Worm (Caenorhabditis elegans) whole organism, young adult: Measurements from ENCODE around the gene K08E3.2.

Experiments used
- C06A6.2 ChIP-seq: fragments of 200-800 bp; sonication (Bioruptor generic); conservative IDR thresholded peaks from 2 replicates; pipeline ENCODE4 v1.3.6; 2022; ENCODE audit warnings: missing genetic modification characterization, missing compliant biosample characterization
- F23B12.7 ChIP-seq: sonication (generic microtip); optimal IDR thresholded peaks from 2 replicates; lab custom pipeline; 2017; ENCODE audit warnings: missing genetic modification characterization, mild to moderate bottlenecking, missing compliant biosample characterization, antibody characterized with exemption, moderate library complexity; ENCODE audit not compliant: insufficient read depth
- F39B2.1 ChIP-seq: fragments of 200-800 bp; sonication (Bioruptor generic); IDR thresholded peaks from 2 replicates; pipeline ENCODE4 v1.3.6; 2022; ENCODE audit warnings: missing genetic modification reagents, missing genetic modification characterization, missing compliant biosample characterization
- F57C9.4 ChIP-seq: sonication (generic microtip); optimal IDR thresholded peaks from 2 replicates; lab custom pipeline; 2017; ENCODE audit warnings: mild to moderate bottlenecking, missing genetic modification characterization, missing compliant biosample characterization
- K12H6.12 ChIP-seq: fragments of 200-800 bp; sonication (Bioruptor generic); optimal IDR thresholded peaks from 2 replicates; lab custom pipeline; 2018; ENCODE audit warnings: mild to moderate bottlenecking, missing genetic modification characterization, missing compliant biosample characterization
- Y53G8AR.9 ChIP-seq: fragments of 200-800 bp; sonication (Bioruptor generic); conservative IDR thresholded peaks from 2 replicates; pipeline ENCODE4 v1.3.6; 2022; ENCODE audit warnings: missing genetic modification reagents, missing genetic modification characterization, missing compliant biosample characterization
- Y79H2A.3 ChIP-seq: fragments of 200-800 bp; sonication (Bioruptor generic); conservative IDR thresholded peaks from 2 replicates; pipeline ENCODE4 v1.3.6; 2022; ENCODE audit warnings: missing genetic modification reagents, missing genetic modification characterization, missing compliant biosample characterization
- attf-6 ChIP-seq: fragments of 200-800 bp; sonication (Bioruptor generic); IDR thresholded peaks from 2 replicates; pipeline ENCODE4 v1.3.6; 2022; ENCODE audit warnings: missing genetic modification reagents, missing genetic modification characterization, missing compliant biosample characterization
- bed-2 ChIP-seq: fragments of 200-800 bp; sonication (Bioruptor generic); IDR thresholded peaks from 2 replicates; pipeline ENCODE4 v1.3.6; 2022; ENCODE audit warnings: missing genetic modification reagents, missing genetic modification characterization, missing compliant biosample characterization
- cebp-2 ChIP-seq: fragments of 200-800 bp; sonication (Bioruptor generic); IDR thresholded peaks from 2 replicates; pipeline ENCODE4 v1.3.6; 2022; ENCODE audit warnings: missing genetic modification characterization, missing compliant biosample characterization
- ceh-27 ChIP-seq: fragments of 200-800 bp; sonication (Bioruptor generic); optimal IDR thresholded peaks from 2 replicates; lab custom pipeline; 2018; ENCODE audit warnings: mild to moderate bottlenecking, missing genetic modification characterization, moderate library complexity, missing compliant biosample characterization
- die-1 ChIP-seq: sonication (generic microtip); optimal IDR thresholded peaks from 2 replicates; lab custom pipeline; 2016; ENCODE audit warnings: missing genotype, mild to moderate bottlenecking, missing genetic modification characterization, missing compliant biosample characterization
- dox-1 ChIP-seq: fragments of 200-800 bp; sonication (Bioruptor generic); IDR thresholded peaks from 2 replicates; pipeline ENCODE4 v1.3.6; 2022; ENCODE audit warnings: missing genetic modification reagents, missing genetic modification characterization, missing compliant biosample characterization
- dpl-1 ChIP-seq: fragments of 150-350 bp; optimal IDR thresholded peaks from 2 replicates; lab custom pipeline; 2014; ENCODE audit warnings: missing biosample characterization, missing genetic modification reagents, missing genetic modification characterization
- egl-44 ChIP-seq: fragments of 200-800 bp; sonication (Bioruptor generic); IDR thresholded peaks from 2 replicates; pipeline ENCODE4 v1.3.6; 2022; ENCODE audit warnings: missing genetic modification reagents, missing genetic modification characterization, missing compliant biosample characterization
- egrh-3 ChIP-seq: fragments of 200-800 bp; sonication (Bioruptor generic); IDR thresholded peaks from 2 replicates; pipeline ENCODE4 v1.3.6; 2022; ENCODE audit warnings: missing genetic modification reagents, missing genetic modification characterization, missing compliant biosample characterization
- ekl-4 ChIP-seq: fragments of 200-800 bp; sonication (Bioruptor generic); IDR thresholded peaks from 2 replicates; pipeline ENCODE4 v1.3.6; 2022; ENCODE audit warnings: missing genetic modification reagents, missing genetic modification characterization, missing compliant biosample characterization
- him-1 ChIP-seq: sonication (generic microtip); optimal IDR thresholded peaks from 2 replicates; lab custom pipeline; 2016; ENCODE audit warnings: missing genotype, missing genetic modification reagents, missing genetic modification characterization, missing compliant biosample characterization
- hmg-1.2 ChIP-seq: fragments of 200-800 bp; sonication (Bioruptor generic); IDR thresholded peaks from 2 replicates; pipeline ENCODE4 v1.3.6; 2022; ENCODE audit warnings: missing genetic modification reagents, missing genetic modification characterization, missing compliant biosample characterization
- hmg-20 ChIP-seq: fragments of 200-800 bp; sonication (Bioruptor generic); IDR thresholded peaks from 2 replicates; pipeline ENCODE4 v1.3.6; 2022; ENCODE audit warnings: missing genetic modification reagents, missing genetic modification characterization, missing compliant biosample characterization
- hsf-1 ChIP-seq: fragments of 200-800 bp; sonication (Bioruptor generic); IDR thresholded peaks from 2 replicates; pipeline ENCODE4 v1.3.6; 2022; ENCODE audit warnings: missing genetic modification reagents, missing genetic modification characterization, missing compliant biosample characterization
- lag-1 ChIP-seq: fragments of 200-800 bp; sonication (Bioruptor generic); IDR thresholded peaks from 2 replicates; pipeline ENCODE4 v1.3.6; 2022; ENCODE audit warnings: missing genetic modification reagents, missing genetic modification characterization, missing compliant biosample characterization
- lin-26 ChIP-seq: fragments of 200-800 bp; sonication (Bioruptor generic); IDR thresholded peaks from 2 replicates; pipeline ENCODE4 v1.3.6; 2022; ENCODE audit warnings: missing genetic modification reagents, missing genetic modification characterization, missing compliant biosample characterization
- lir-1 ChIP-seq: fragments of 200-800 bp; sonication (Bioruptor generic); conservative IDR thresholded peaks from 2 replicates; pipeline ENCODE4 v1.3.6; 2022; ENCODE audit warnings: missing genetic modification reagents, missing genetic modification characterization, missing compliant biosample characterization
- lsl-1 ChIP-seq: fragments of 200-800 bp; sonication (Bioruptor generic); optimal IDR thresholded peaks from 2 replicates; lab custom pipeline; 2018; ENCODE audit warnings: mild to moderate bottlenecking, missing genetic modification characterization, moderate library complexity, missing compliant biosample characterization
- madf-3 ChIP-seq: fragments of 200-800 bp; sonication (Bioruptor generic); IDR thresholded peaks from 2 replicates; pipeline ENCODE4 v1.3.6; 2022; ENCODE audit warnings: missing genetic modification reagents, missing genetic modification characterization, missing compliant biosample characterization
- mel-28 ChIP-seq: sonication (generic microtip); optimal IDR thresholded peaks from 2 replicates; lab custom pipeline; 2016; ENCODE audit warnings: borderline replicate concordance, mild to moderate bottlenecking, missing genetic modification characterization, missing compliant biosample characterization
- nfya-1 ChIP-seq: sonication (generic microtip); optimal IDR thresholded peaks from 2 replicates; lab custom pipeline; 2017; ENCODE audit warnings: antibody characterized with exemption, missing compliant biosample characterization, missing genetic modification characterization, borderline replicate concordance; ENCODE audit not compliant: insufficient read depth
- nhr-179 ChIP-seq: sonication (generic microtip); optimal IDR thresholded peaks from 2 replicates; lab custom pipeline; 2016; ENCODE audit warnings: mild to moderate bottlenecking, missing genetic modification characterization, missing compliant biosample characterization
- nhr-27 ChIP-seq: fragments of 200-800 bp; sonication (Bioruptor generic); optimal IDR thresholded peaks from 2 replicates; lab custom pipeline; 2018; ENCODE audit warnings: mild to moderate bottlenecking, missing genetic modification characterization, moderate library complexity, missing compliant biosample characterization
- nhr-80 ChIP-seq: sonication (generic microtip); optimal IDR thresholded peaks from 2 replicates; lab custom pipeline; 2016; ENCODE audit warnings: missing genetic modification characterization, missing compliant biosample characterization
- pbrm-1 ChIP-seq: fragments of 200-800 bp; sonication (Bioruptor generic); IDR thresholded peaks from 2 replicates; pipeline ENCODE4 v1.3.6; 2022; ENCODE audit warnings: missing genetic modification reagents, missing genetic modification characterization, missing compliant biosample characterization
- rcor-1 ChIP-seq: fragments of 200-800 bp; sonication (Bioruptor generic); IDR thresholded peaks from 2 replicates; pipeline ENCODE4 v1.3.6; 2022; ENCODE audit warnings: missing genetic modification reagents, missing genetic modification characterization, missing compliant biosample characterization
- snpc-1.1 ChIP-seq: sonication (generic microtip); optimal IDR thresholded peaks from 2 replicates; lab custom pipeline; 2017; ENCODE audit warnings: missing genetic modification characterization, mild to moderate bottlenecking, missing compliant biosample characterization, antibody characterized with exemption, moderate library complexity, missing genotype, missing genetic modification reagents; ENCODE audit not compliant: insufficient read depth
- somi-1 ChIP-seq: fragments of 200-800 bp; sonication (Bioruptor generic); optimal IDR thresholded peaks from 2 replicates; lab custom pipeline; 2018; ENCODE audit warnings: mild to moderate bottlenecking, missing genetic modification characterization, missing compliant biosample characterization
- sptf-2 ChIP-seq: fragments of 200-800 bp; sonication (Bioruptor generic); optimal IDR thresholded peaks from 2 replicates; lab custom pipeline; 2018; ENCODE audit warnings: mild to moderate bottlenecking, missing genetic modification characterization, missing compliant biosample characterization
- unc-62 ChIP-seq: fragments of 150-350 bp; optimal IDR thresholded peaks from 2 replicates; lab custom pipeline; 2014; ENCODE audit warnings: missing biosample characterization, missing genetic modification reagents, missing genetic modification characterization
- xnd-1 ChIP-seq: sonication (generic microtip); optimal IDR thresholded peaks from 2 replicates; lab custom pipeline; 2016; ENCODE audit warnings: missing genotype, missing genetic modification reagents, missing genetic modification characterization, missing compliant biosample characterization
- zfh-2 ChIP-seq: fragments of 200-800 bp; sonication (Bioruptor generic); conservative IDR thresholded peaks from 2 replicates; pipeline ENCODE4 v1.3.6; 2022; ENCODE audit warnings: missing genetic modification reagents, missing genetic modification characterization, missing compliant biosample characterization
- ztf-25 ChIP-seq: fragments of 200-800 bp; sonication (Bioruptor generic); IDR thresholded peaks from 2 replicates; pipeline ENCODE4 v1.3.6; 2022; ENCODE audit warnings: missing genetic modification reagents, missing genetic modification characterization, missing compliant biosample characterization

The K08E3.2 gene

DNA sequence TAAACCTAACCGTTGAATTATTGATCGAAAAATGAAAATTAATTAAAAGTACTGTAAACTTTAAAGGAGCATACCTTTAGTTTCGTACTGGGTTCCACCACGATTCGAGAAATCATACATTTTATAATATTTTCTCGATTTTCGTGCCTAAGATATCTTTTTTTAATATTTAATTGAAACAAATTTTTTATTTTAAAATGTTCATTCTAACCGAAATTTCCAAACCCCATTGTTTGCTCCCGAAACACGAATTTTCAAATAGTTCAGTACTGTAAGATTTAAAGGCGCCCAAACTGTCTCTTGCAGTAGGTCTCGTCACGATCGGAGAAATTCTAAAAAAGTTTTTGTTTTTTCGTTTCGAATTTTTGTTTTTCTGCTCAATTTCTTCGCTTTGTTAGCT, 33.5 kb downstream of the K08E3.2 start (continued):
- TF ChIP-seq C06A6.2 (GFP tag; lab: Robert Waterston, UW), result no peak
- no peak for TF ChIP-seq nhr-179
- TF ChIP-seq bed-2 (GFP tag; lab: Robert Waterston, UW), result no peak
- no peak for TF ChIP-seq K12H6.12 (tag; lab: Kevin White, UChicago)
- no peak for TF ChIP-seq snpc-1.1 (tag; lab: Kevin White, UChicago)
- TF ChIP-seq somi-1 (GFP tag; lab: Kevin White, UChicago), result no peak
- no peak for TF ChIP-seq unc-62
- TF ChIP-seq rcor-1 (GFP tag; lab: Robert Waterston, UW), result no peak
- no peak for TF ChIP-seq hsf-1
- TF ChIP-seq ceh-27 (GFP tag; lab: Kevin White, UChicago), result no peak
- no peak for TF ChIP-seq die-1 (tag; lab: Kevin White, UChicago)
- no peak for TF ChIP-seq lir-1 (GFP tag; lab: Robert Waterston, UW)
- TF ChIP-seq Y79H2A.3 (GFP tag; lab: Robert Waterston, UW), result no peak
- no peak for TF ChIP-seq F23B12.7 (tag; lab: Kevin White, UChicago)
- TF ChIP-seq egl-44, result no peak
- TF ChIP-seq lsl-1 (GFP tag; lab: Kevin White, UChicago), result peak; percentile 95
- no peak for TF ChIP-seq lin-26 (GFP tag; lab: Robert Waterston, UW)
- TF ChIP-seq ekl-4 (GFP tag; lab: Robert Waterston, UW), result no peak
- no peak for TF ChIP-seq hmg-20 (GFP tag; lab: Robert Waterston, UW)
- TF ChIP-seq nhr-27, result no peak
- no peak for TF ChIP-seq F39B2.1 (GFP tag; lab: Robert Waterston, UW)

DNA sequence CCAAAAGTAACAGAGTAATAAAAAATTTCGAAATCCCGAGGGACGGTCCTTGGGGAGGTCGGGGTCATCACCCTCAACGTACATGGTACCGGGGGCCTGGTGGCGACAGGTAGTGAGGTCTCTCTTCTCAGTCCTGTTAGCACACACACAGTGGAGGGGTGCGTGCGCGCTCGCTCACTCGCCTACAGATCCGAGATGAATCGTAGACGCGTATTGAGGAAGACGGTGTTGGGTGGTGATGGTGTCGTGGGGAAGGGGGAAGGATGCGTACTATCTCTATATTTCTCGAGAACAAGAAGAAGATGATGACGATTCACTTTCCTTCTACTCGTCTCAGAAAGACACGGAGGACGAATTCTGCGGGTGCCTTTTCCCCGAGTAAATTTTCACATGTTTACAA, 34.7 kb downstream of the K08E3.2 start:
- TF ChIP-seq zfh-2 (GFP tag; lab: Robert Waterston, UW) (peak; percentile 65), F57C9.4 (no peak)

DNA sequence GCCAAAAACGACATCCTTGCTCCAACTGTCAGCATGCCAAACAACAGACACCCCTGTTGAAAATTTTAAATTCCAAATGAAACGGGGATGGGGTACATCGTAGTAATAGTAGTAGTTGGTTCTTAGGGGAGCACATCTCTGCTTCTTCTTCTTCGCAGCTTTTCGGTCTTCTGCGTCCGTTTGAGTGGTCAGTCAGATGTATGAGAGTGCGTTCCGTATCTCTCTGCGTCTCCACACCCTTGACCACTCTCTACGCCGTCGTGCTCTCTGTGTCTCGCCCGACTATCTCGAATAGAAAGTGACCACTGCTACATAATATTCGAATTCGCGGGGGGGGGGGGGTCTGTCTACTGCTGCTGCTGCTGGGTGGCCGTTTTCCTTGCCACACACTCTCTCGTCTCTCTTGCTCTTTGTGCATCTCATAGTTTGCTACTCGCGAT, 35.6 kb downstream of the K08E3.2 start:
- TF ChIP-seq egrh-3 (GFP tag; lab: Robert Waterston, UW) (0 out of 2 replicates have a peak, but pooled peaks have one; percentile 19), cebp-2 (GFP tag; lab: Robert Waterston, UW) (no peak), madf-3 (GFP tag; lab: Robert Waterston, UW) (no peak), nhr-80 (tag; lab: Kevin White, UChicago) (peak; percentile 20), dox-1 (GFP tag; lab: Robert Waterston, UW) (0 out of 2 replicates have a peak, but pooled peaks have one; percentile 39), hmg-1.2 (GFP tag; lab: Robert Waterston, UW) (peak; percentile 84), F39B2.1 (GFP tag; lab: Robert Waterston, UW) (no peak), C06A6.2 (GFP tag; lab: Robert Waterston, UW) (no peak), zfh-2 (GFP tag; lab: Robert Waterston, UW) (peak; percentile 91), pbrm-1 (0 out of 2 replicates have a peak, but pooled peaks have one; percentile 28)

DNA sequence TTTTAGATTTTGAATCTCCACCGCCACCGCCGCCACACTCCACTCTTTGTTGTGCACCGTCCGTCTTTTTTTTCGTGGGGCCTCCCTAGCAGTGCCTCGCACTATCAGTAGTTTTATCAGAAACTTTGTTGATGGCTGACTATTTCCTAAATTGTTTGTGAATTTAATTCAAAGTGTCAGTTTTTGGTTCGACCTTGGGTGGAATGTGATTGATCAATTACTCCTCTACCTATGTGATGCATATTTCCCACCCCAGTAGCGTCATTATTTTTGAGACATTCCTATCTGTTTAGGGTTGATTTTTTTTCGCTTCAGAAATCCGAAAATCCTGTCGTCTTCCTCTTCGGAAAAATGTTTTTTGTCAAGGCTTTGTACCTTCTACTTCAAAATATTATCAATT, 37.8 kb downstream of the K08E3.2 start:
- no peak for TF ChIP-seq sptf-2 (GFP tag; lab: Kevin White, UChicago)
- TF ChIP-seq Y53G8AR.9 (GFP tag; lab: Robert Waterston, UW), result no peak
- TF ChIP-seq somi-1 (GFP tag; lab: Kevin White, UChicago), result no peak
- TF ChIP-seq dpl-1 (GFP tag; lab: Kevin White, UChicago), result no peak
- TF ChIP-seq zfh-2 (GFP tag; lab: Robert Waterston, UW), result no peak
- TF ChIP-seq him-1 (tag; lab: Kevin White, UChicago), result no peak
- TF ChIP-seq nfya-1 (tag; lab: Kevin White, UChicago), result no peak
- no peak for TF ChIP-seq ztf-25
- no peak for TF ChIP-seq attf-6 (GFP tag; lab: Robert Waterston, UW)
- TF ChIP-seq lag-1 (GFP tag; lab: Robert Waterston, UW), result no peak
- TF ChIP-seq xnd-1 (tag; lab: Kevin White, UChicago), result no peak
- TF ChIP-seq mel-28, result no peak
